Fruit fly (Drosophila melanogaster) whole organism, embryonic: ENCODE measurements around the gene Obp19d.
A peak's percentile ranks its signal among the peaks of the same experiment; 100 is the strongest.

Experiments used
- Abd-B ChIP-seq: fragments of 200-800 bp; sonication (Bioruptor generic); optimal IDR thresholded peaks from 2 replicates; lab custom pipeline; 2018; ENCODE audit warnings: missing biosample characterization, mild to moderate bottlenecking, missing genetic modification characterization, moderate library complexity
- Ada2b ChIP-seq: fragments of 200-800 bp; sonication (Bioruptor generic); IDR thresholded peaks from 2 replicates; pipeline ENCODE4 v1.3.6; 2022; ENCODE audit warnings: missing biosample characterization, missing genetic modification characterization
- B-H1 ChIP-seq: fragments of 200-800 bp; sonication (Bioruptor generic); IDR thresholded peaks from 3 replicates; pipeline ENCODE4 v1.3.6; 2022; ENCODE audit warnings: missing biosample characterization, missing genetic modification characterization
- CG10267 ChIP-seq: fragments of 200-800 bp; sonication (Bioruptor generic); optimal IDR thresholded peaks from 2 replicates; lab custom pipeline; 2018; ENCODE audit warnings: missing biosample characterization, mild to moderate bottlenecking, missing genetic modification characterization, moderate library complexity
- CG13287 ChIP-seq: fragments of 200-800 bp; sonication (Bioruptor generic); IDR thresholded peaks from 2 replicates; pipeline ENCODE4 v1.3.6; 2022; ENCODE audit warnings: missing biosample characterization, missing genetic modification characterization; ENCODE audit not compliant: partially characterized antibody
- CG13296 ChIP-seq: fragments of 200-800 bp; sonication (Bioruptor generic); optimal IDR thresholded peaks from 3 replicates; lab custom pipeline; 2018; ENCODE audit warnings: missing biosample characterization, mild to moderate bottlenecking, missing genetic modification characterization
- CG17912 ChIP-seq: fragments of 200-800 bp; sonication (Bioruptor generic); optimal IDR thresholded peaks from 2 replicates; lab custom pipeline; 2018; ENCODE audit warnings: missing biosample characterization, mild to moderate bottlenecking, missing genetic modification characterization
- CG18599 ChIP-seq: fragments of 200-800 bp; sonication (Bioruptor generic); optimal IDR thresholded peaks from 3 replicates; lab custom pipeline; 2017; ENCODE audit warnings: missing biosample characterization, missing genetic modification characterization, mild to moderate bottlenecking, moderate library complexity, missing genetic modification reagents
- CG34376 ChIP-seq: fragments of 200-800 bp; sonication (Bioruptor generic); optimal IDR thresholded peaks from 2 replicates; lab custom pipeline; 2018; ENCODE audit warnings: missing biosample characterization, mild to moderate bottlenecking, missing genetic modification characterization
- CG34422 ChIP-seq: fragments of 200-800 bp; sonication (Bioruptor generic); IDR thresholded peaks from 3 replicates; pipeline ENCODE4 v1.3.6; 2022; ENCODE audit warnings: missing biosample characterization, missing genetic modification characterization
- CG4360 ChIP-seq: fragments of 200-800 bp; sonication (Bioruptor generic); IDR thresholded peaks from 2 replicates; pipeline ENCODE4 v1.3.6; 2022; ENCODE audit warnings: missing biosample characterization, missing genetic modification characterization
- CG4424 ChIP-seq: fragments of 200-800 bp; sonication (Bioruptor generic); optimal IDR thresholded peaks from 3 replicates; lab custom pipeline; 2016; ENCODE audit warnings: missing biosample characterization, missing genetic modification characterization
- CG7987 ChIP-seq: fragments of 200-800 bp; sonication (Bioruptor generic); optimal IDR thresholded peaks from 2 replicates; lab custom pipeline; 2018; ENCODE audit warnings: missing biosample characterization, mild to moderate bottlenecking, missing genetic modification characterization, moderate library complexity
- CG9437 ChIP-seq: fragments of 200-800 bp; sonication (Bioruptor generic); optimal IDR thresholded peaks from 2 replicates; lab custom pipeline; 2018; ENCODE audit warnings: missing biosample characterization, mild to moderate bottlenecking, missing genetic modification characterization
- D ChIP-seq, 2 experiments: fragments of 200-800 bp in 1 of 2; fragments of >200 bp in 1 of 2; sonication (Bioruptor generic) in 1 of 2; optimal IDR thresholded peaks; 2 replicates in 1 of 2; 3 replicates in 1 of 2; lab custom pipeline; 2017; ENCODE audit warnings: mild to moderate bottlenecking in 1 of 2, missing biosample characterization in 1 of 2, missing genetic modification characterization in 1 of 2, missing genetic modification reagents in 1 of 2
- D19A ChIP-seq: fragments of 200-800 bp; optimal IDR thresholded peaks from 3 replicates; lab custom pipeline; 2019; ENCODE audit warnings: missing biosample characterization, mild to moderate bottlenecking, missing genetic modification characterization, moderate library complexity
- Drgx ChIP-seq: fragments of 200-800 bp; sonication (Bioruptor generic); IDR thresholded peaks from 2 replicates; pipeline ENCODE4 v1.3.6; 2022; ENCODE audit warnings: missing biosample characterization, missing genetic modification characterization
- Ets65A ChIP-seq: fragments of 200-800 bp; sonication (Bioruptor generic); peaks from one replicate; lab custom pipeline; 2016; ENCODE audit warnings: missing biosample characterization, missing genetic modification characterization
- Hand ChIP-seq: fragments of 200-800 bp; sonication (Bioruptor generic); optimal IDR thresholded peaks from 2 replicates; lab custom pipeline; 2017; ENCODE audit warnings: mild to moderate bottlenecking, missing biosample characterization, missing genetic modification reagents, missing genetic modification characterization
- Hr3 ChIP-seq: fragments of 200-800 bp; sonication (Bioruptor generic); optimal IDR thresholded peaks from 3 replicates; lab custom pipeline; 2016; ENCODE audit warnings: missing biosample characterization, missing genetic modification characterization
- Med ChIP-seq: fragments of 200-800 bp; sonication (Bioruptor generic); peaks from one replicate; lab custom pipeline; 2016; ENCODE audit warnings: missing biosample characterization, missing genetic modification characterization, mild to moderate bottlenecking, inconsistent platforms, moderate library complexity
- Myb ChIP-seq: fragments of 200-800 bp; sonication (Bioruptor generic); optimal IDR thresholded peaks from 2 replicates; lab custom pipeline; 2016; ENCODE audit warnings: missing biosample characterization, missing genetic modification characterization
- Oaz ChIP-seq: fragments of 200-800 bp; sonication (Bioruptor generic); IDR thresholded peaks from 2 replicates; pipeline ENCODE4 v1.3.6; 2022; ENCODE audit warnings: missing biosample characterization, missing genetic modification characterization
- Rx ChIP-seq: fragments of 200-800 bp; sonication (Bioruptor generic); IDR thresholded peaks from 2 replicates; pipeline ENCODE4 v1.3.6; 2022; ENCODE audit warnings: missing biosample characterization, missing genetic modification characterization
- Trl ChIP-seq, 3 experiments: fragments of >200 bp in 2 of 3; fragments of 200-800 bp in 1 of 3; sonication (Bioruptor generic) in 1 of 3; optimal IDR thresholded peaks; 2 replicates in 1 of 3; 3 replicates in 2 of 3; lab custom pipeline; 2016 to 2017; ENCODE audit warnings: missing biosample characterization in 1 of 3, missing genetic modification characterization in 1 of 3
- Xbp1 ChIP-seq: fragments of 200-800 bp; sonication (Bioruptor generic); optimal IDR thresholded peaks from 3 replicates; lab custom pipeline; 2016; ENCODE audit warnings: missing biosample characterization, mild to moderate bottlenecking, missing genetic modification characterization
- bbx ChIP-seq: fragments of 200-800 bp; sonication (Bioruptor generic); IDR thresholded peaks from 2 replicates; pipeline ENCODE4 v1.3.6; 2022; ENCODE audit warnings: missing biosample characterization, missing genetic modification characterization; ENCODE audit not compliant: partially characterized antibody
- chinmo ChIP-seq: fragments of 200-800 bp; sonication (Bioruptor generic); IDR thresholded peaks from 4 replicates; pipeline ENCODE4 v1.3.6; 2022; ENCODE audit warnings: missing biosample characterization, missing genetic modification characterization; ENCODE audit not compliant: partially characterized antibody
- crp ChIP-seq, 2 experiments: fragments of 200-800 bp; sonication (Bioruptor generic); optimal IDR thresholded peaks; 2 replicates in 1 of 2; 3 replicates in 1 of 2; lab custom pipeline; 2017; ENCODE audit warnings: missing biosample characterization in 2 of 2, missing genetic modification characterization in 2 of 2, mild to moderate bottlenecking in 1 of 2, moderate library complexity in 1 of 2
- fd3F ChIP-seq: fragments of 200-800 bp; sonication (Bioruptor generic); optimal IDR thresholded peaks from 2 replicates; lab custom pipeline; 2018; ENCODE audit warnings: missing biosample characterization, mild to moderate bottlenecking, missing genetic modification characterization, moderate library complexity
- gcm2 ChIP-seq: fragments of 200-800 bp; sonication (Bioruptor generic); optimal IDR thresholded peaks from 2 replicates; lab custom pipeline; 2016; ENCODE audit warnings: missing biosample characterization, missing genetic modification characterization
- gfzf ChIP-seq: fragments of 200-800 bp; sonication (Bioruptor generic); optimal IDR thresholded peaks from 2 replicates; lab custom pipeline; 2016; ENCODE audit warnings: missing biosample characterization, mild to moderate bottlenecking, missing genetic modification characterization, moderate library complexity
- gt ChIP-seq: fragments of 200-800 bp; sonication (Bioruptor generic); IDR thresholded peaks from 2 replicates; pipeline ENCODE4 v1.3.6; 2022; ENCODE audit warnings: missing biosample characterization, missing genetic modification characterization
- hth ChIP-seq: fragments of >200 bp; optimal IDR thresholded peaks from 2 replicates; lab custom pipeline; 2017; ENCODE audit warnings: inconsistent platforms
- ind ChIP-seq: fragments of 200-800 bp; sonication (Bioruptor generic); optimal IDR thresholded peaks from 3 replicates; lab custom pipeline; 2016; ENCODE audit warnings: missing biosample characterization, missing genetic modification characterization
- kay ChIP-seq: fragments of 200-800 bp; sonication (Bioruptor generic); optimal IDR thresholded peaks from 2 replicates; lab custom pipeline; 2016; ENCODE audit warnings: missing biosample characterization, missing genetic modification characterization
- nom ChIP-seq: fragments of 200-800 bp; sonication (Bioruptor generic); optimal IDR thresholded peaks from 2 replicates; lab custom pipeline; 2017; ENCODE audit warnings: missing biosample characterization, missing genetic modification characterization, mild to moderate bottlenecking, moderate library complexity, missing genetic modification reagents
- pzg ChIP-seq: fragments of 200-800 bp; sonication (Bioruptor generic); optimal IDR thresholded peaks from 3 replicates; lab custom pipeline; 2018; ENCODE audit warnings: missing biosample characterization, mild to moderate bottlenecking, missing genetic modification characterization, moderate library complexity
- sens ChIP-seq: fragments of 200-800 bp; sonication (Bioruptor generic); peaks from one replicate; lab custom pipeline; 2016; ENCODE audit warnings: missing biosample characterization, missing genetic modification characterization
- sob ChIP-seq: fragments of 200-800 bp; sonication (Bioruptor generic); IDR thresholded peaks from 2 replicates; pipeline ENCODE4 v1.3.6; 2022; ENCODE audit warnings: missing biosample characterization, missing genetic modification characterization
- sug ChIP-seq: fragments of 200-800 bp; optimal IDR thresholded peaks from 2 replicates; lab custom pipeline; 2019; ENCODE audit warnings: missing biosample characterization, mild to moderate bottlenecking, missing genetic modification characterization, moderate library complexity
- tll ChIP-seq, 2 experiments: fragments of 200-800 bp in 1 of 2; fragments of >200 bp in 1 of 2; sonication (Bioruptor generic) in 1 of 2; optimal IDR thresholded peaks; 2 replicates each; lab custom pipeline; 2017 to 2019; ENCODE audit warnings: missing biosample characterization in 2 of 2, missing genetic modification characterization in 2 of 2, mild to moderate bottlenecking in 1 of 2, moderate library complexity in 1 of 2
- ttk ChIP-seq: fragments of 200-800 bp; sonication (Bioruptor generic); IDR thresholded peaks from 2 replicates; pipeline ENCODE4 v2.1.2; 2022; ENCODE audit warnings: missing biosample characterization, missing genetic modification characterization

Gene Obp19d

DNA sequence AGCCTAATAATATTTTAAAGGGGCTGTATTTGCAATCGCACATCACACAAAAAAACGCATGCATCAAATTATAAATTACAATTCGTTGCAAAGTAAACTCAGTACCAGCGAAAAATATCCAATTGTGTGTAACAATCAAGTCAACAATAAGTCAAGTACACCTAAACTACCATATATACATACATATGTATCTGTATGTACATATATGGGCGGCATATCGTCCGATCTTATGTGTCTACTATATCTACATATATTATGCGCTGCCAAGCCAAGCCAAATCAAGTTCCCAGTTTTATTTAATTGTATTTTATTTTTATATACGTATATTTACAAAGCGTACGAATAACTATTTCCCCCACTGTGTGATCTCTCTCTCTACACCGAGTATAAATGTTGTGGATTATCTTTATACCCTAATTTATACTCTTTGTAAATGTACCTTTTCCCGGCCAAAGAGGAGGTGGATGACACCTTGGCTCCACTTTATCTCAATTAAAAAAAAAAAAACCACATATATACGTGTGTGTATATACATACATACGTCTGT, 47.0 kb downstream of the Obp19d start (continued):
- TF ChIP-seq B-H1 (no peak), Hand (GFP tag; lab: Kevin White, UChicago) (no peak), sob (GFP tag; lab: Robert Waterston, UW) (0 out of 2 replicates have a peak, but pooled peaks have one; percentile 7), CG4360 (no peak), Ada2b (GFP tag; lab: Robert Waterston, UW) (no peak), CG13296 (GFP tag; lab: Kevin White, UChicago) (peak; percentile 30), CG4424 (peak; percentile 3), ind (GFP tag; lab: Kevin White, UChicago) (no peak), CG10267 (tag; lab: Kevin White, UChicago) (no peak), gcm2 (no peak), hth (lab: Kevin White, UChicago) (no peak), CG18599 (GFP tag; lab: Kevin White, UChicago) (no peak), Oaz (GFP tag; lab: Robert Waterston, UW) (no peak), ttk (no peak), Hr3 (GFP tag; lab: Kevin White, UChicago) (no peak), Rx (GFP tag; lab: Robert Waterston, UW) (no peak), Drgx (GFP tag; lab: Robert Waterston, UW) (no peak), D19A (tag; lab: Kevin White, UChicago) (peak; percentile 61), CG34422 (GFP tag; lab: Robert Waterston, UW) (no peak), fd3F (GFP tag; lab: Kevin White, UChicago) (no peak), Abd-B (no peak)

- TF ChIP-seq Med (GFP tag; lab: Kevin White, UChicago) (peak; percentile 8), CG7987 (GFP tag; lab: Kevin White, UChicago) (no peak), kay (GFP tag; lab: Kevin White, UChicago) (no peak), Ets65A (GFP tag; lab: Kevin White, UChicago) (peak; percentile 68), CG17912 (GFP tag; lab: Kevin White, UChicago) (no peak), Xbp1 (GFP tag; lab: Kevin White, UChicago) (no peak)
Observed at dm6 chrX:20467155-20467554, 47.7 kb downstream of the Obp19d start, which contains the start of gene GstT3. TSS of gene GstT3 (plus strand) at chrX:20467455.

dm6 chrX:20468192-20468591, 48.8 kb downstream of the Obp19d start:
- no peak for TF ChIP-seq tll (GFP tag; optimal IDR thresholded peaks at IDR 0.05; lab: Kevin White, UChicago)
- peak; percentile 70 for TF ChIP-seq Med (GFP tag; lab: Kevin White, UChicago)
- TF ChIP-seq CG9437 (GFP tag; lab: Kevin White, UChicago), result peak; percentile 89
- peak; percentile 23; the same call in 1 of the 2 replicates for TF ChIP-seq CG13287
- TF ChIP-seq sug (tag; lab: Kevin White, UChicago), result peak; percentile 1
- peak; percentile 29 for TF ChIP-seq sens (GFP tag; lab: Kevin White, UChicago)
- TF ChIP-seq chinmo (GFP tag; lab: Robert Waterston, UW), result peak; percentile 64; the same call in 1 of the 4 replicates
- TF ChIP-seq crp (GFP tag; optimal IDR thresholded peaks at IDR 0.05; lab: Kevin White, UChicago), result peak in 1 of 2 experiments; percentile 48
- TF ChIP-seq Trl (optimal IDR thresholded peaks at IDR 0.05; lab: Kevin White, UChicago), result peak in 1 of 2 experiments; percentile 13
- no peak for TF ChIP-seq Trl (GFP tag; optimal IDR thresholded peaks at IDR 0.05; lab: Kevin White, UChicago)
- no peak for TF ChIP-seq D (optimal IDR thresholded peaks at IDR 0.05; lab: Kevin White, UChicago)
- no peak for TF ChIP-seq D (GFP tag; optimal IDR thresholded peaks at IDR 0.05; lab: Kevin White, UChicago)
- peak; percentile 6 for TF ChIP-seq pzg
- peak; percentile 17 for TF ChIP-seq Myb (GFP tag; lab: Kevin White, UChicago)
- TF ChIP-seq ind (GFP tag; lab: Kevin White, UChicago), result no peak
- TF ChIP-seq gfzf (GFP tag; lab: Kevin White, UChicago), result peak; percentile 31
- no peak for TF ChIP-seq gt
- TF ChIP-seq bbx (GFP tag; lab: Robert Waterston, UW), result 0 out of 2 replicates have a peak, but pooled peaks have one; percentile 34
- peak; percentile 71 for TF ChIP-seq Drgx (GFP tag; lab: Robert Waterston, UW)
- TF ChIP-seq CG34376 (GFP tag; lab: Kevin White, UChicago), result peak; percentile 40
- TF ChIP-seq nom (GFP tag; lab: Kevin White, UChicago), result peak; percentile 88
